Worm (Caenorhabditis elegans) whole organism, L1 larva: ENCODE results near the gene nlp-81.

ENCODE experiments used
- C34B4.2 ChIP-seq: sonication (generic microtip); optimal IDR thresholded peaks from 2 replicates; lab custom pipeline; 2017; ENCODE audit warnings: mild to moderate bottlenecking, missing genetic modification characterization, missing compliant biosample characterization
- aha-1 ChIP-seq: fragments of 150-350 bp; optimal IDR thresholded peaks from 2 replicates; lab custom pipeline; 2014; ENCODE audit warnings: missing biosample characterization, missing genetic modification characterization
- alr-1 ChIP-seq: fragments of 200-800 bp; sonication (Bioruptor generic); optimal IDR thresholded peaks from 2 replicates; lab custom pipeline; 2018; ENCODE audit warnings: borderline replicate concordance, mild to moderate bottlenecking, missing genetic modification characterization, missing compliant biosample characterization
- ama-1 ChIP-seq: fragments of 150-350 bp; optimal IDR thresholded peaks from 2 replicates; lab custom pipeline; 2014
- ceh-63 ChIP-seq: fragments of 200-800 bp; sonication (Bioruptor generic); optimal IDR thresholded peaks from 2 replicates; lab custom pipeline; 2018; ENCODE audit warnings: mild to moderate bottlenecking, missing genetic modification characterization, missing compliant biosample characterization
- ceh-8 ChIP-seq: fragments of 200-800 bp; sonication (Bioruptor generic); optimal IDR thresholded peaks from 2 replicates; lab custom pipeline; 2018; ENCODE audit warnings: mild to moderate bottlenecking, missing genetic modification characterization, moderate library complexity, missing compliant biosample characterization
- ceh-82 ChIP-seq, 3 experiments: fragments of 150-350 bp in 1 of 3; sonication (generic microtip) in 2 of 3; optimal IDR thresholded peaks; 2 replicates each; lab custom pipeline; 2014 to 2017; ENCODE audit warnings: missing biosample characterization in 3 of 3, missing genetic modification characterization in 3 of 3
- ceh-88 ChIP-seq: fragments of 200-800 bp; sonication (Bioruptor generic); IDR thresholded peaks from 2 replicates; pipeline ENCODE4 v1.3.6; 2022; ENCODE audit warnings: missing genetic modification characterization, missing compliant biosample characterization
- dpl-1 ChIP-seq, 3 experiments: fragments of 150-350 bp in 2 of 3; sonication (generic microtip) in 1 of 3; optimal IDR thresholded peaks; 2 replicates each; lab custom pipeline; 2014 to 2017; ENCODE audit warnings: missing biosample characterization in 3 of 3, missing genetic modification characterization in 3 of 3, missing genetic modification reagents in 3 of 3
- dsc-1 ChIP-seq: sonication (generic microtip); optimal IDR thresholded peaks from 2 replicates; lab custom pipeline; 2016; ENCODE audit warnings: mild to moderate bottlenecking, missing genetic modification characterization, missing compliant biosample characterization
- efl-1 ChIP-seq, 4 experiments: fragments of 150-350 bp; optimal IDR thresholded peaks in 3 of 4; peaks in 1 of 4; 1 replicate in 1 of 4; 2 replicates in 3 of 4; lab custom pipeline; 2014; ENCODE audit warnings: missing biosample characterization in 2 of 4, missing genetic modification characterization in 2 of 4, missing genetic modification reagents in 2 of 4
- efl-3 ChIP-seq: fragments of 200-800 bp; sonication (Bioruptor generic); optimal IDR thresholded peaks from 2 replicates; lab custom pipeline; 2018; ENCODE audit warnings: mild to moderate bottlenecking, missing genetic modification characterization, missing compliant biosample characterization
- elt-2 ChIP-seq: sonication (generic microtip); optimal IDR thresholded peaks from 2 replicates; lab custom pipeline; 2016; ENCODE audit warnings: missing genetic modification characterization, mild to moderate bottlenecking, inconsistent platforms, missing compliant biosample characterization, missing genetic modification reagents
- ets-5 ChIP-seq: fragments of 200-800 bp; sonication (Bioruptor generic); IDR thresholded peaks from 2 replicates; pipeline ENCODE4 v1.3.6; 2022; ENCODE audit warnings: missing genetic modification characterization, missing compliant biosample characterization
- isw-1 ChIP-seq: fragments of 200-800 bp; sonication (Bioruptor generic); IDR thresholded peaks from 2 replicates; pipeline ENCODE4 v1.3.6; 2022; ENCODE audit warnings: missing genetic modification characterization, missing compliant biosample characterization
- lin-14 ChIP-seq: fragments of 200-800 bp; sonication (Bioruptor generic); optimal IDR thresholded peaks from 2 replicates; lab custom pipeline; 2018; ENCODE audit warnings: mild to moderate bottlenecking, missing genetic modification characterization, moderate library complexity, missing compliant biosample characterization
- lin-35 ChIP-seq, 2 experiments: fragments of 150-350 bp; optimal IDR thresholded peaks; 2 replicates each; lab custom pipeline; 2014; ENCODE audit warnings: missing biosample characterization in 2 of 2, missing genetic modification characterization in 2 of 2, missing genetic modification reagents in 2 of 2
- lin-39 ChIP-seq: fragments of 150-350 bp; optimal IDR thresholded peaks from 2 replicates; lab custom pipeline; 2014; ENCODE audit warnings: missing biosample characterization, missing genetic modification reagents, missing genetic modification characterization
- lsy-2 ChIP-seq, 2 experiments: fragments of 150-350 bp; optimal IDR thresholded peaks; 2 replicates each; lab custom pipeline; 2014; ENCODE audit warnings: missing biosample characterization in 2 of 2, missing genetic modification characterization in 2 of 2
- mdl-1 ChIP-seq, 2 experiments: fragments of 150-350 bp; optimal IDR thresholded peaks; 2 replicates each; lab custom pipeline; 2014 to 2017; ENCODE audit warnings: missing biosample characterization in 2 of 2, missing genetic modification characterization in 2 of 2, inconsistent platforms in 1 of 2
- nhr-11 ChIP-seq: fragments of 150-350 bp; optimal IDR thresholded peaks from 2 replicates; lab custom pipeline; 2014; ENCODE audit warnings: missing biosample characterization, missing genetic modification characterization
- nhr-12 ChIP-seq: sonication (generic microtip); optimal IDR thresholded peaks from 2 replicates; lab custom pipeline; 2017; ENCODE audit warnings: missing biosample characterization, missing genetic modification characterization
- nhr-19 ChIP-seq: fragments of 200-800 bp; sonication (Bioruptor generic); conservative IDR thresholded peaks from 2 replicates; pipeline ENCODE4 v1.3.6; 2022; ENCODE audit warnings: missing genetic modification characterization, missing compliant biosample characterization
- nhr-20 ChIP-seq: sonication (generic microtip); optimal IDR thresholded peaks from 2 replicates; lab custom pipeline; 2016; ENCODE audit warnings: mild to moderate bottlenecking, missing genetic modification characterization, missing compliant biosample characterization
- nhr-47 ChIP-seq: sonication (generic microtip); optimal IDR thresholded peaks from 2 replicates; lab custom pipeline; 2016; ENCODE audit warnings: mild to moderate bottlenecking, missing genetic modification characterization, moderate library complexity, missing compliant biosample characterization
- nhr-71 ChIP-seq: sonication (generic microtip); optimal IDR thresholded peaks from 2 replicates; lab custom pipeline; 2016; ENCODE audit warnings: mild to moderate bottlenecking, missing genetic modification characterization, moderate library complexity, missing compliant biosample characterization
- skn-1 ChIP-seq: fragments of 150-350 bp; optimal IDR thresholded peaks from 2 replicates; lab custom pipeline; 2014; ENCODE audit warnings: missing biosample characterization, missing genetic modification characterization
- sox-4 ChIP-seq: sonication (generic microtip); optimal IDR thresholded peaks from 2 replicates; lab custom pipeline; 2016; ENCODE audit warnings: missing genetic modification characterization, missing compliant biosample characterization
- unc-86 ChIP-seq: sonication (generic microtip); optimal IDR thresholded peaks from 2 replicates; lab custom pipeline; 2016; ENCODE audit warnings: missing genetic modification characterization, missing compliant biosample characterization
- unc-98 ChIP-seq: fragments of 200-800 bp; sonication (Bioruptor generic); IDR thresholded peaks from 2 replicates; pipeline ENCODE4 v1.3.6; 2022; ENCODE audit warnings: missing genetic modification characterization, missing compliant biosample characterization
- ztf-11 ChIP-seq, 2 experiments: sonication (generic microtip); optimal IDR thresholded peaks; 2 replicates each; lab custom pipeline; 2016 to 2017; ENCODE audit warnings: missing genetic modification characterization in 2 of 2, missing biosample characterization in 1 of 2, missing compliant biosample characterization in 1 of 2
- ztf-4 ChIP-seq: fragments of 150-350 bp; optimal IDR thresholded peaks from 2 replicates; lab custom pipeline; 2014; ENCODE audit warnings: missing biosample characterization, missing genetic modification characterization

The nlp-81 gene

DNA sequence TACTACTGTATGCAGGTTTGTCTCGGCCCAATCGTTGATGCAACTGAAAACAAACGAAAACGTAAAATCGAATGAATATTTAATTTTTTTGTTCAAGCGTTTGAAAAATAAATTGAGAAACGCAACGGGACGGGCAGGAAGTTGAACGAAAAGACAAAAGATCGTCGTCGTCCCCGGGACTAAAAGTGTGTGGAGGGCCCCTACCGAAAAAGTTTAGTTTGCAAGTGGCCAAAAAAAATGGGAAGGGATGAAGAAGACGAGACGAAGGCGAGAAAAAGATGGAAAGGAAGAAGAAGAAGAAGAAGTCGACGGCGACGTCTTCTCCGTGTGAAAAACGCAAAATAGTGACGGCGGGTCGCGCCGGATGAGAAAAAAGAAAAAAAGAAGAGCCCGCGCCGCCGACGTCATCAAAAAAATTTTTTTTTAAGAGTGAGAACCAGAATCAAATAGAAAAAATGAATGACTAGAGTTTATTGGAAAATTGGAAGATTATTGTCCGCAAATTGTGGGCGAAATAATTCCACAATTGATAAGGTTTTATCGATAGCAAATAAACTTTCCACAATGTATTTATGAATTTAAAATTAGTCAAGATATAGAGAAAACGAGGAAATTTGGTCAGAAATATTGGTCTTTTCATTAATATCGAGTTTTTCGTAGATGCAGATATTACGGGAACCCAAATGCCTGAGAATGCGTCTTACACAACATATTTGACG, 42.7 kb downstream of the nlp-81 start, which contains the start of gene mca-3 (continued):
- TF ChIP-seq nhr-20 (tag; lab: Kevin White, UChicago) (no peak), alr-1 (no peak), nhr-11 (tag; lab: Kevin White, UChicago) (no peak), unc-98 (GFP tag; lab: Robert Waterston, UW) (no peak), nhr-19 (GFP tag; lab: Robert Waterston, UW) (no peak), ceh-8 (GFP tag; lab: Kevin White, UChicago) (peak; percentile 22), elt-2 (tag; lab: Kevin White, UChicago) (peak; percentile 12), mdl-1 (tag; optimal IDR thresholded peaks at IDR 0.05; lab: Kevin White, UChicago) (no peak), ama-1 (no peak), nhr-12 (tag; lab: Kevin White, UChicago) (no peak), ceh-88 (GFP tag; lab: Robert Waterston, UW) (no peak), ets-5 (GFP tag; lab: Robert Waterston, UW) (no peak), ztf-4 (tag; lab: Kevin White, UChicago) (no peak), lin-39 (tag; lab: Kevin White, UChicago) (no peak)

DNA sequence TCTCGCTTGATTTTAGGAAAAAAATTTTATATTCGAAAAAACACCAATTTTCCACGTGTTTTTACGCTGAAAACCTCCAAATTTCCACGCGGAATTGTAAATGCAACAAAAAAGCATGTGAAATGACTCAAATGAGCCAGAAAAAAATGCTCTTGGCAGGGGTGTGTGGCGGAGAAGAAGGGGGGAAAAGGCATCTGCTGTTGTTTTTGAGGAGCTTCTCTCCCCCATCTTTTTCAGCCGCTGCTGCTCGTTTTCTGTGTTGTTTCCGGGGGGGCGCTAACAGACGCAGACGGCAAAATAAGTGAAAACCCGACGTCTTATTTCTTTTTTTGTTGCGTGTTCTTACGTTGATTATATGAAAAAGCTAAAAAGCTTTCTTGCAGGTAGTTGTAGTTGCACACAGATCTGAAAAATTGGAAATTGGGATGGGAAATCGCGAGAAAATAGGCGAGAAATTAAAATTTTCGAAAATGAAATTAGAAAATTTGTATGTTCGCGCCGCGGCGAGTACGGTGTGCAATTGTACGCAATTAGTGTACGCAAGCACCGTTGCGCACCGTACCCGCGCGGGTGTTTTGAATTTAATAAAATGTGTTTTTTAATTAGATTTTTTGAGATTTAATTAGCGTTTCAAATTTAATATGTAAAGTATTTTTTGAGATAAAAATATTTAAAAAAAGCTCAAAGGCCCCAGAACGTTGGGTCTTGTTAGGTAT, 43.9 kb downstream of the nlp-81 start:
- TF ChIP-seq lin-35 (GFP tag; optimal IDR thresholded peaks at IDR 0.05; lab: Kevin White, UChicago): peak in 1 of 2 experiments; percentile 24
- no peak for TF ChIP-seq nhr-47 (tag; lab: Kevin White, UChicago)
- no peak for TF ChIP-seq aha-1 (tag; lab: Kevin White, UChicago)
- peak in 1 of 3 experiments; percentile 31 for TF ChIP-seq dpl-1 (GFP tag; optimal IDR thresholded peaks at IDR 0.05; lab: Kevin White, UChicago)
- peak; percentile 9 for TF ChIP-seq dsc-1
- no peak for TF ChIP-seq efl-1 (optimal IDR thresholded peaks at IDR 0.05; lab: Kevin White, UChicago)
- peak; percentile 21 to 92 for TF ChIP-seq efl-1 (GFP tag; optimal IDR thresholded peaks at IDR 0.05 in 1 of 2; lab: Kevin White, UChicago)
- TF ChIP-seq nhr-19 (GFP tag; lab: Robert Waterston, UW): peak; percentile 12; the same call in 1 of the 2 replicates
- TF ChIP-seq sox-4 (tag; lab: Kevin White, UChicago): no peak
- TF ChIP-seq lsy-2 (tag; optimal IDR thresholded peaks at IDR 0.05; lab: Kevin White, UChicago): peak in 1 of 2 experiments; percentile 39
- no peak for TF ChIP-seq C34B4.2 (tag; lab: Kevin White, UChicago)
- no peak for TF ChIP-seq nhr-20 (tag; lab: Kevin White, UChicago)
- peak in 1 of 3 experiments; percentile 17 for TF ChIP-seq ceh-82 (tag; optimal IDR thresholded peaks at IDR 0.05; lab: Kevin White, UChicago)
- no peak for TF ChIP-seq efl-3 (GFP tag; lab: Kevin White, UChicago)
- no peak for TF ChIP-seq ceh-63 (GFP tag; lab: Kevin White, UChicago)
- 0 out of 2 replicates have a peak, but pooled peaks have one; percentile 2 for TF ChIP-seq isw-1 (GFP tag; lab: Robert Waterston, UW)
- TF ChIP-seq lin-14: peak; percentile 70

DNA sequence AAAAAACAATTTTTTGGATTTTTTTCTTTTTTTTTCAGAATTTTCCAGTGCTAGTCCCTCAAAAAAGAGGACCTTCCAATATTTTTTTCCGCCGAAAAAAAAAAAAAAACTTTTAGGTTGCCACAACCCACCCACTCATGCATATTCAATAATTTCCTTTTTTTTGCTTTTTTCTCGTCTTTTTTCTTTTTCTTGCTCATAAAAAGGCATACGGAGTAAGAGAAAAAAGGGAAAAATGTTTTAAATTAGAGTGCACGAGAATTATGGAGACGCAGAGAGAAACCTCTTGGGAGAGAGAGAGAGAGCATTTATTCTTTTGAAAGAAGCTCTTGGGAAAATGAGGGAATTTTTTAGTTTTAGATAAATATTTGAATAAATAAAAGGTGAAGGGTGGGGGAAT, 47.9 kb downstream of the nlp-81 start:
- TF ChIP-seq unc-86: peak; percentile 26
- no peak for TF ChIP-seq skn-1 (tag; lab: Kevin White, UChicago)
- TF ChIP-seq efl-1 (optimal IDR thresholded peaks at IDR 0.05; lab: Kevin White, UChicago): peak; percentile 3 to 10
- TF ChIP-seq efl-1 (GFP tag; optimal IDR thresholded peaks at IDR 0.05 in 1 of 2; lab: Kevin White, UChicago): no peak
- TF ChIP-seq nhr-71 (tag; lab: Kevin White, UChicago): peak; percentile 26
- peak in 1 of 2 experiments; percentile 1 for TF ChIP-seq lsy-2 (tag; optimal IDR thresholded peaks at IDR 0.05; lab: Kevin White, UChicago)
- no peak for TF ChIP-seq ztf-11 (tag; optimal IDR thresholded peaks at IDR 0.05; lab: Kevin White, UChicago)
- peak; percentile 73 for TF ChIP-seq lin-14
